Worm (Caenorhabditis elegans): ENCODE results near the gene srh-123.

srh-123 gene

DNA sequence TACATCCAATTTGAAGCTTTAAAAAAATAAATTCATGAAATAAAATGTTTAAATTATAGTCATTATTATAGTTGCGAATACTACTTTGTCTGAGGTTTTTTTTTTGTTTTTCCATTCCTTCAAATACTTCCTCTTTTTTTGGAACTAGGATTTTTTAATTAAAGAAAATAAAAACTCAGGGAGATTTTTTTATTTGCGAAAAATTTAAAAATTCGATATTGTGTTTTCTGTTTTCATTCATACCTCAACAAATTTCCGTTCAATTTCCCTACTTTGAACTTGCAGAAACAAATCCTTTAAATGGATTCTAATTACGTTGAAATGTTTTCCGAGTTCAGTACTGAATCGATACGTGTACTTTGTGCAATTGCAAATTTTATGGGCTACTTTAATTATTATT, 34.7 kb downstream of the srh-123 start, which contains the start of gene srw-32:
TSS of gene srw-32 (plus strand) at position 301 of the 400 bp plus-strand sequence.
- no peak for TF ChIP-seq ceh-24 (tag; optimal IDR thresholded peaks at IDR 0.05)
- no peak for TF ChIP-seq unc-42 (tag; optimal IDR thresholded peaks at IDR 0.05)
- no peak for TF ChIP-seq ceh-30 (tag; optimal IDR thresholded peaks at IDR 0.05)
- no peak for TF ChIP-seq ceh-19 (GFP tag; optimal IDR thresholded peaks at IDR 0.05)

DNA sequence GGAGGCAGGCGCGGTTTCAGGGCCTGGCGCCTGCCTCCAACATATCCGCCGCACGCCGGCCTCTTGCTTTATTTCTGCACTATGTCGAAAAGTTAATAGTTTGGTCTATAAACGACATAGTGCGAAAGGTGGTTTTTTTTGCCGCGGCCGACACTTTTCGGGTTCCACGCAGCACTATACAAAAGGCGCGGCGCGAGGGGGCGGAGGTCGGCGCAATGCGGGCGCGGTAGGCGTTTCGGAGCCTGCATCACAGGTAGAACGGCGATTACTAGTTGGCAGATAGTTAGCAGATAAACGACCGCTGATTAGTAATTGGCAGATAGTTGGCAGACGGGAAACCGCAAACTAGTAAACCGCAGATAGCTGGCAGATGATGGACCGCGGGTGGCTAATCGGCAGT, 39.0 kb downstream of the srh-123 start:
- TF ChIP-seq K09A11.1 (tag; optimal IDR thresholded peaks at IDR 0.05; ENCODE audit: insufficient read depth) (no peak), ama-1 (optimal IDR thresholded peaks at IDR 0.05) (no peak), pat-9 (tag; optimal IDR thresholded peaks at IDR 0.05) (no peak), K02D7.2 (tag; optimal IDR thresholded peaks at IDR 0.05) (no peak), ceh-14 (tag; optimal IDR thresholded peaks at IDR 0.05) (no peak), pag-3 (tag; optimal IDR thresholded peaks at IDR 0.05; ENCODE audit: borderline replicate concordance) (peak; percentile 78), ceh-24 (tag; optimal IDR thresholded peaks at IDR 0.05) (no peak), hlh-6 (tag; optimal IDR thresholded peaks at IDR 0.05) (no peak)

- TF ChIP-seq ceh-14 (tag; optimal IDR thresholded peaks at IDR 0.05): no peak
- TF ChIP-seq odd-2 (tag; optimal IDR thresholded peaks at IDR 0.05): no peak
- no peak for TF ChIP-seq ref-2 (tag; optimal IDR thresholded peaks at IDR 0.05)
- no peak for TF ChIP-seq ceh-19 (GFP tag; optimal IDR thresholded peaks at IDR 0.05)
- TF ChIP-seq ceh-34 (tag; optimal IDR thresholded peaks at IDR 0.05): no peak
Observed at ce11 chrV:17513831-17514230, 40.0 kb downstream of the srh-123 start.

DNA sequence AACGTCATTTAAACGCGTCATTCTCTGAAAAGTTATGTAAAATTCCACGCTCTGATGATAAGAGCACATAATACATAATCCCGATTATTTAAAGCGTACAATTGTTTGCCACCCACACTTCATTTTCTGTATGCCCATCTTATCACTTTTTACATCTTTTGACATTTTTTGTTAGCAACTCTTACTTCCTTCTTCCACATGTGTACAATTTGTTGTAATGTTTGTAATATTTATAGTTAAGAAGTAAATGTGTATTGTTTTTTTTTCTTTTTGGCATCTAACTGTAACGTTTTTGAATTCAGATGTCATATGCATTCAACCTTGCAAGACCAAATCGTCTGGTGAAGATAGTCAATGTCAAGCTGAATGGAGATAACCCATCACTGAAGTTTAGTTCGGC, 46.9 kb downstream of the srh-123 start, which contains the start of gene fbxa-136:
TSS of gene fbxa-136 (plus strand) at position 301 of the 400 bp plus-strand sequence.
- TF ChIP-seq ets-4 (tag; optimal IDR thresholded peaks at IDR 0.05) (no peak), sox-2 (GFP tag; IDR thresholded peaks at IDR 0.05) (no peak), tbx-2 (tag; optimal IDR thresholded peaks at IDR 0.05) (no peak), ref-2 (tag; optimal IDR thresholded peaks at IDR 0.05) (no peak), ceh-34 (tag; optimal IDR thresholded peaks at IDR 0.05) (no peak), elt-2 (tag; optimal IDR thresholded peaks at IDR 0.05) (no peak), hlh-15 (tag; optimal IDR thresholded peaks at IDR 0.05) (no peak), nhr-232 (tag; optimal IDR thresholded peaks at IDR 0.05) (no peak), unc-3 (GFP tag; conservative IDR thresholded peaks at IDR 0.05) (no peak), unc-3 (tag; optimal IDR thresholded peaks at IDR 0.05) (no peak), pax-1 (tag; optimal IDR thresholded peaks at IDR 0.05) (no peak), pqm-1 (tag; optimal IDR thresholded peaks at IDR 0.05) (no peak), pag-3 (tag; optimal IDR thresholded peaks at IDR 0.05; ENCODE audit: borderline replicate concordance) (no peak), ceh-30 (tag; optimal IDR thresholded peaks at IDR 0.05) (no peak), npax-4 (tag; optimal IDR thresholded peaks at IDR 0.05) (no peak), sdc-2 (tag; optimal IDR thresholded peaks at IDR 0.05) (no peak)
